Fruit fly (Drosophila melanogaster) whole organism: ENCODE results near the gene CG46304.

ENCODE experiments used
- CG8478 ChIP-seq: fragments of >200 bp; optimal IDR thresholded peaks from 2 replicates; lab custom pipeline; 2018; ENCODE audit warnings: inconsistent platforms
- Dll ChIP-seq: fragments of >200 bp; optimal IDR thresholded peaks from 2 replicates; lab custom pipeline; 2017
- EcR ChIP-seq, 2 experiments: fragments of >200 bp; optimal IDR thresholded peaks; 2 replicates each; lab custom pipeline; 2017; ENCODE audit warnings: missing biosample characterization in 2 of 2, missing genetic modification characterization in 2 of 2, missing genetic modification reagents in 2 of 2
- pan ChIP-seq: fragments of >200 bp; optimal IDR thresholded peaks from 2 replicates; lab custom pipeline; 2017
- psq ChIP-seq: fragments of >200 bp; optimal IDR thresholded peaks from 2 replicates; lab custom pipeline; 2017
- usp ChIP-seq: fragments of >200 bp; optimal IDR thresholded peaks from 2 replicates; lab custom pipeline; 2017; ENCODE audit warnings: missing biosample characterization, missing genetic modification characterization, mixed read lengths

Gene CG46304

DNA sequence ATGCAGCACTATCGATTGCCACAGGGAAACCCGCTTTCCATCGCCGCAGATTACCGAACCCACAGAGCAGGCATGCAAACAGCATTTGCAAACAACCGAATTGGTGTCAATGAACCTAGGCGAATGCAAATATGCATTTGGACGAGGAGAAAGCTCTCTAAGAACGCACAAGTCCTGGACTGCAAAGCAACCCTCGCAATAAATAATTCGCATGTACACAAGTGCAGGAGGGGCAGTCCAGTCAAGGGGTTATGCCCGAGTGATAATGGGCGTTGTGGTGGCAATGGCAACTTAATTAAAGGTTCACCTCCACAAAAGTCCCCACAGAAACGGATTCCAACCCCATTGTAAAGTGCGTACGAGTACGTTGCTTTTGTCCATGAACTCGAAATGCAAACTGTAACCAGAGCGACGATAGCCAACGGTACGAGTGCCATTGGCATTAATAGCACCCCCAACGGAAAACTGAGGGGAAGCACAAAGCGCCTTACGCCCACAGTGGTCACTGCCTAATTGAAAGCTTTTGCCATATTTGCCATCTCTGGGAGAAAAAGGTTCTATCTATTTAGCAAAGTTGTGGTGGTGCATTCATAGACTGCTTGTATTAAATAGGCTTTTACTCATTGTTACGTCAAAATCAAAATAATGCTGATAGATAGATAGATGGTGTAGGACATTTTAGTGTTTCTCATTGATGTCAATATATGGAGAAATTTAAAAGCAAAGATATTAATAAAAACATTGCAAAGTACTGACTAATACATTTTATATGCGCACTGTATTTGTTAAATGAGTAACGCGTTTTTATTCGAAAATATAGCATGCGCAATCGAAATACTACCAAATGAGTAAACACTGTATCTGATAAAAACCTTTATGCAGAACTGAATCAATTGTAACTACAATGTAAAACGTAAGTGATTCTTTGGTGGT is 37.0 kb downstream of the CG46304 start:
- TF ChIP-seq CG8478 (lab: Kevin White, UChicago), result no peak
- TF ChIP-seq EcR (GFP tag; optimal IDR thresholded peaks at IDR 0.05; lab: Kevin White, UChicago), result no peak
- no peak for TF ChIP-seq psq (lab: Kevin White, UChicago)
- no peak for TF ChIP-seq pan (lab: Kevin White, UChicago)
- no peak for TF ChIP-seq Dll
- no peak for TF ChIP-seq usp (GFP tag; lab: Kevin White, UChicago)

DNA sequence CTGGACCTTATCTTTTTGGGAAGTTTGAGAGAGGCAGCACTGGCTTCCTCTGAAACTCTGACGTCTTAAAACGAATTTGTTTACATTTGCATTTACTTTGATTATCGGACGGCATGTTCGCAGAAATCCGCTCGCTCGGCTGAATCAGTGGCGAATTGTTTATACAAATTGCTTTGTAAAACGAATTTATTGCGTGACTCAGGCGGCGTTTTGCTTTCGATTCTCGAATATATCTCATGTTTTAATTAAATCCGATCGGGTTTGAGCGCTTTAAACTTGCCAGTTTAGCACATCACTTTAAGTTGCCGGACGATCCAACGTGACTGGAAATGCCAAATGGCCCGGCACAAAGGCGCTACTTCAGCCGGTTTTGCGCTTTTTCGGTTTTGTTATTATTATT is 38.1 kb downstream of the CG46304 start:
- no peak for TF ChIP-seq psq (lab: Kevin White, UChicago)
- no peak for TF ChIP-seq pan (lab: Kevin White, UChicago)
- TF ChIP-seq EcR (GFP tag; optimal IDR thresholded peaks at IDR 0.05; lab: Kevin White, UChicago), result no peak

DNA sequence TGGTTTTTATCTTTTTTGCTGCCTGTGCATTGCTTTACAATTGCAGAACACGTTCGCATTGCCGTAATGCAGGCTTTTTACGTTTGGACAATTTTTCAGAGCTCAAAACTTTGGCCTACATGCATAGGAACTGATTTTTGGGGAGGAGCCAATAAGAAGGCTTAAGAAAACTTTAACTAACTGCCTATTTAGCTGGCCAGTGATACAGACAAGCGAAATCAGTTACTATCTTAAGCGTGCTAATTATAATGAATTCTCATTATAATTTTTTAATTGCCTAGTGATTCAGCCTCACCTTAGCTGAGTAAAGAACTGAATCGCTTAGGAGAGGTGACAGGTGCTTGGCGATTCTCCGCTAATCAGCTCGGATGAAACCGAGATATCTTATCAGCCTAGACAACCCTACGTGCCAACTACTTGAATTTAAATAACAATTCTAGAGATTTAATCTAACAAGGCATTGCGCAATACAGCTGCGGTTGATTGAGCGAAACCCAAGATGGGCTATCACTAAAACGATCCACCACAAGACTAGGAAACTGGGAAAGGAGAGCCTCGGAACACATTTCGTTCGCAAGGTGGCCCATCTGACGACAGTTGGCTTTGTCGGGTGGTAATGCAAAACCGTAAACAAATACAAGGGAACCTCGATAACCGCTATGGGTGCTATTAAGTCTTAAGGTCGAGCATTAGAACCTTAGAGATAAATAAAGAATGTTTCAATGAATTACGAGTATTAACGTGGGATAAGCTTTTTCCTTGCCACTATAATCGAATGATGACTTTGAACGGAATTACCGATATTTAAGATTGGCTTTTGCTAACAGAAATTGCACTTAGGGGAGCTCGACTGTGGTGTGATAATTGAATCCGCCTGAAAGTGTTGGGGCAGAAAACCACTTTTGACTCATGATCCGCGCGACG is 39.4 kb downstream of the CG46304 start:
- no peak for TF ChIP-seq usp (GFP tag; lab: Kevin White, UChicago)

DNA sequence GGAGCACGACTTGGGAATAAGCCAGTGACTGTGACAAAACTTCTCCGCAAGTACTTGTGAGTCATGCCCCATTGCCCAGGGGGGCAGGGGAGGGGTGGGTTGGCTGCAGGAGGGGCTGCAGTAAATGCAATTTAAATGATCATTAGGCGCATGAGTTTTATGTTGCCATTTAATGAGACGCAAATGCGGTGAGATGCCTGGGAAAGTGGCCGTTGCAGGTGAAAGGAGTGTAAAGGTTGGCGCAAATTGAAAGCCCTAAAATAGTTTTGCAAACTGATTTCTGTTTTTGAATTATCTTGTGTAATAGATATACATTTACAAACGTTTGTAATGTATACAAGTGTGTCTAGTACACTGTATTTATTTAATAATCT is 40.0 kb downstream of the CG46304 start:
- TF ChIP-seq CG8478 (lab: Kevin White, UChicago) (no peak), pan (lab: Kevin White, UChicago) (no peak), usp (GFP tag; lab: Kevin White, UChicago) (no peak), Dll (no peak), psq (lab: Kevin White, UChicago) (no peak), EcR (GFP tag; optimal IDR thresholded peaks at IDR 0.05; lab: Kevin White, UChicago) (no peak)

DNA sequence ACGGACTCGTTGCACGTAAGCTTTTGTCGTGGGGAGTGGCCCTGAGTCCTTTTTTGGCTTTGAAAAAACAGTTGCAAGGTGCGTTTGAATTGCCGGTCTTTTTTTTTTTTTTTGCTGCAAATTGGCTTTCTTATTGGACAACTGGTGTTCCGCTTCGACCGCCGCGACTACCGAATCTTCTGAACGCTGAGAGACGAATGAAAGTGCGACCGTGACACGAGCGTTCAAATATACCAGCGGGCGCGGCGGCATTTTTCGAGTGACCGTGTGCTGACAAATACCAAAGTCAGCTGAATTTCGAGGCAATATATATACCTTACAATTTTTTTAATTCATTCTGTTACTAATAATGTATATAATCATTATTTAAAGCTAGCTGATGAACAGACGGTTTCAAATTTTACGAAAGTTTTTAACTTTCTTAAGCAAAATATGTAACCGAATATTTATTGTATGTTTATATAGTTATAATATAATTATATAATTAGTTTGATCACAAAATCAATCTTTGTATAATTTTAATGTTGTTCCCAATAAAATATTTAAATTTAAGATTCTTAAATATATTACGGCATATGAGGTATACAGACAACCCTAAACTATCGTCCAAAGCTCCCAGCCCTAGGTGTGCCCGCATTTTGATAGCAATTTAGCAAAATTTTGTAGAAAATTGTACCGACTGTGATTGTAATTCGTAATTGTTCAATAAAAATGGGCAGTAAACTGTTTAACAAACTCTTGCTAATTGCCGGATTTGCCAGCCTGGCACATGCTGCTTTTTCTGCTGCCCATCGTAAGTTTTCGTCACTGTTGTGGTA is 41.2 kb downstream of the CG46304 start, which contains the start of the genes Swip-1 and EMC5:
TSS of gene Swip-1 (minus strand) at position 203 of the 818 bp plus-strand sequence.
TSS of gene EMC5 (plus strand) at position 630 of the 818 bp plus-strand sequence.
- TF ChIP-seq usp (GFP tag; lab: Kevin White, UChicago) (no peak), pan (lab: Kevin White, UChicago) (no peak)

DNA sequence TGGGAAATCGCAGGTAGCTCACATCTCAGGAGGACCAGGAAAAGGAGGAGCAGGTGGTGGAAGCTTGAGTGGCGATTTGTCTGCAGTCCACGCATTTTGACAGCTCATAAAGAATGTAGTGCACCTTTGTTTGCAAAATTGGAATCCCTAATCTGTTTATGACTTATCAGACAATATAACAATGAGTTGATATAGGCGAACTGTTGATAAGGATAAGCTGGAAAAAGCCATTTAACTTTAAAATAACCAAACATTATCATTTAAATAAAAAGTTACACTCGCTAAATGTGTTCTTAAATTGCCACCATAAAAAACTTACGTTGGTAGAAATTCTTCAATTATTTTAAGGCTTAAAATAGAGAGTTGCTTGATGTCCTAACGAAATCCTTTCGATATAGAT is 44.0 kb downstream of the CG46304 start, which contains the start of gene CG15170:
TSS of gene CG15170 (minus strand) at position 101 of the 400 bp plus-strand sequence.
- TF ChIP-seq CG8478 (lab: Kevin White, UChicago) (no peak), Dll (no peak), psq (lab: Kevin White, UChicago) (no peak), EcR (GFP tag; optimal IDR thresholded peaks at IDR 0.05; lab: Kevin White, UChicago) (no peak), pan (lab: Kevin White, UChicago) (no peak), usp (GFP tag; lab: Kevin White, UChicago) (no peak)

DNA sequence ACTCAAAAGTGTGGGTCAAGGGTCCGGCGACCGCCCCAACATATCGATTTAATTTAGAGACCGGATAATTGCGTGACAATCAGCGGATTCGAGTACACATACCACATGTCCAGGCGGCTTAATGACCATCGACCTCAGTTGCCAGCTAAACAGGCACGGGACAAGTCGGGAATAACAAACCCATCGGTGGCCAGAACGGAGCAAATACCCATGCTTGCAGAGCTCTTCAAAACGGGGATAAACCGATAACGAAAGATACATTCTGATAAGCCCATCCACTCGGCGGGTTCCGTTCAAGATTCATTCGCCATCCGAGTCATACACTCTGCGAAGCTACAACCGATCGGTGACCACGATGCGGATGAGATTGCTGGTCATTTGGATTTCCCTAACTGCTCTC is 44.6 kb downstream of the CG46304 start, which contains the start of gene CG15169:
TSS of gene CG15169 (plus strand) at position 301 of the 400 bp plus-strand sequence.
- TF ChIP-seq Dll (no peak), psq (lab: Kevin White, UChicago) (no peak), CG8478 (lab: Kevin White, UChicago) (no peak), EcR (GFP tag; optimal IDR thresholded peaks at IDR 0.05; lab: Kevin White, UChicago) (no peak), usp (GFP tag; lab: Kevin White, UChicago) (no peak), pan (lab: Kevin White, UChicago) (no peak)

DNA sequence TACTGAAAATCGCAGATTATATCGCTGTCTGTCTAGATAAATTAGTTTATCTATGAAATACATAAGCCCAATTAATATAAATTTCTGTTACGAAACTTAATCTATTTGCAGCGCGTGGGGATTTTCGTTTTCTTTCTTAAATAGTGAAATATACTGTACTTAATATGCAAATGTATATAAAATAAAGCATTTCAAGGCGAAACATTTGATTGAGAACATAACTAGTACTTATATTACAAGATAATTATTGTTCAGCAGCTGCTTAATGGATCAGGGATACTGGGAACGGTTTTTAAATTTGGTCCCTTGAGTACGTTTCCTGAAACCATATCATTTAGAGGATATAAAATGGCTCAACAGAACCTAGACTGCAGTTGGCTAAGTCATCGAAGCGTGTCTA is 46.1 kb downstream of the CG46304 start, which contains the start of gene CG46465:
TSS of gene CG46465 (plus strand) at position 301 of the 400 bp plus-strand sequence.
- TF ChIP-seq pan (lab: Kevin White, UChicago) (no peak), psq (lab: Kevin White, UChicago) (no peak), Dll (no peak), EcR (GFP tag; optimal IDR thresholded peaks at IDR 0.05; lab: Kevin White, UChicago) (no peak), usp (GFP tag; lab: Kevin White, UChicago) (no peak), CG8478 (lab: Kevin White, UChicago) (no peak)

DNA sequence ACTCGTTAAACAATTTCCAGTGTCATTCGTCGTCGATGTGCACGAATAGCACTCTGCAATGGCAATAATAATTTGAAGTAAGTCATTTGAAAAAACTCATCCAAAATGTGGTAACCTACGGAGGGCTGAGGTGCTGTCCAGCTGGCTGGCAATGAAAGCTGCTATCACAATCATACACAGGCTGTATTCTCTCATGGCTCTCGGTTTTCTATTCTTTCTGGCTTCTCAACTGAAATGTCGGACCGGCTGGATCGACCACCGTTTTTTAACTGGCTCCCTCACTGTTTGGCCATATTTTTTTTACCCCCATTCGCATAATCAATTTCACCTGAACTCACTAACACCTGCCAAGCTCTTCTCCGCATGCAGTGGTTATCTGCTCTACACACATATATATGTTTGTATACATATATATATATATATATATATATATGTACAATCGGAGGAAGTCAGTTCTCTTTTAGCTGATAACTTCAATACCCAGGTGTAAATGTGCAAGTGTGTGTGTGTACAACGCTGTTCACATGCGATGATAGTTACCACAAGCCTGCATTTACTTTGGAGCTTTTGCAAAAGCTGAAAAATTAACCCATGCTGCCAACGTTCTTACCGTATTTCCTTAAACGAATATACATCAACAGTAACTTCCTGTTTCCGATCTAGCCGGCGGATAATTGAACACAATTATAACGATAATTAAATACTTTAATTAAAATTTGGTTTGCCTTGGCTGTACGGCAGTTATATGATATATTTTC is 49.7 kb downstream of the CG46304 start, which contains the start of gene CG10650:
TSS of gene CG10650 (minus strand) at position 275 of the 758 bp plus-strand sequence.
- TF ChIP-seq Dll (no peak), EcR (GFP tag; optimal IDR thresholded peaks at IDR 0.05; lab: Kevin White, UChicago) (no peak), pan (lab: Kevin White, UChicago) (no peak), usp (GFP tag; lab: Kevin White, UChicago) (no peak), CG8478 (lab: Kevin White, UChicago) (no peak), psq (lab: Kevin White, UChicago) (no peak)
